Fruit fly (Drosophila melanogaster) whole organism, wandering third instar larva: ENCODE data around the gene Nup93-1.

ENCODE experiments used
- Abd-B ChIP-seq: fragments of >200 bp; optimal IDR thresholded peaks from 2 replicates; lab custom pipeline; 2017; ENCODE audit warnings: missing biosample characterization, missing genetic modification characterization
- CrebA ChIP-seq: fragments of 200-800 bp; sonication (Bioruptor generic); optimal IDR thresholded peaks from 2 replicates; lab custom pipeline; 2016; ENCODE audit warnings: missing biosample characterization, mild to moderate bottlenecking, missing genetic modification characterization, borderline replicate concordance
- Dfd ChIP-seq: fragments of >200 bp; optimal IDR thresholded peaks from 2 replicates; lab custom pipeline; 2017; ENCODE audit warnings: missing biosample characterization, missing genetic modification characterization
- Hr83 ChIP-seq: fragments of 200-300 bp; sonication (Bioruptor generic); optimal IDR thresholded peaks from 2 replicates; lab custom pipeline; 2016; ENCODE audit warnings: missing biosample characterization, mild to moderate bottlenecking, missing genetic modification characterization, moderate library complexity; ENCODE audit not compliant: poor library complexity, severe bottlenecking
- Jra ChIP-seq: sonication (Bioruptor generic); optimal IDR thresholded peaks from 2 replicates; lab custom pipeline; 2016; ENCODE audit warnings: missing biosample characterization, missing genetic modification characterization
- Mio ChIP-seq: sonication (Bioruptor generic); optimal IDR thresholded peaks from 2 replicates; lab custom pipeline; 2016; ENCODE audit warnings: missing biosample characterization, missing genetic modification characterization
- Myc ChIP-seq: fragments of >200 bp; optimal IDR thresholded peaks from 2 replicates; lab custom pipeline; 2017
- dl ChIP-seq, 2 experiments: fragments of 175-275, 200-275 bp in 1 of 2; fragments of 200-275 bp in 1 of 2; sonication (Bioruptor generic); optimal IDR thresholded peaks; lab custom pipeline; 2018; ENCODE audit warnings: mild to moderate bottlenecking in 2 of 2, missing biosample characterization in 2 of 2, missing genetic modification characterization in 2 of 2, moderate library complexity in 2 of 2; ENCODE audit not compliant: partially characterized antibody in 2 of 2, insufficient read depth in 1 of 2
- foxo ChIP-seq, 2 experiments: fragments of 200-800 bp; sonication (Bioruptor generic); optimal IDR thresholded peaks; 2 replicates in 1 of 2; 3 replicates in 1 of 2; lab custom pipeline; 2016 to 2017; ENCODE audit warnings: missing biosample characterization in 2 of 2, missing genetic modification characterization in 2 of 2
- fru ChIP-seq: fragments of 200-800 bp; sonication (Bioruptor generic); optimal IDR thresholded peaks from 3 replicates; lab custom pipeline; 2016; ENCODE audit warnings: missing biosample characterization, mild to moderate bottlenecking, missing genetic modification characterization
- h ChIP-seq: fragments of 200-800 bp; sonication (Bioruptor generic); optimal IDR thresholded peaks from 3 replicates; lab custom pipeline; 2016; ENCODE audit warnings: missing biosample characterization, mild to moderate bottlenecking, missing genetic modification characterization
- lola ChIP-seq: fragments of >200 bp; optimal IDR thresholded peaks from 2 replicates; lab custom pipeline; 2017; ENCODE audit warnings: missing biosample characterization, missing genetic modification characterization
- psq ChIP-seq: fragments of 200-800 bp; sonication (Bioruptor generic); optimal IDR thresholded peaks from 3 replicates; lab custom pipeline; 2017; ENCODE audit warnings: missing biosample characterization, mild to moderate bottlenecking, missing genetic modification characterization, moderate library complexity
- usp ChIP-seq: fragments of >200 bp; optimal IDR thresholded peaks from 2 replicates; lab custom pipeline; 2017; ENCODE audit warnings: missing biosample characterization, missing genetic modification characterization

DNA sequence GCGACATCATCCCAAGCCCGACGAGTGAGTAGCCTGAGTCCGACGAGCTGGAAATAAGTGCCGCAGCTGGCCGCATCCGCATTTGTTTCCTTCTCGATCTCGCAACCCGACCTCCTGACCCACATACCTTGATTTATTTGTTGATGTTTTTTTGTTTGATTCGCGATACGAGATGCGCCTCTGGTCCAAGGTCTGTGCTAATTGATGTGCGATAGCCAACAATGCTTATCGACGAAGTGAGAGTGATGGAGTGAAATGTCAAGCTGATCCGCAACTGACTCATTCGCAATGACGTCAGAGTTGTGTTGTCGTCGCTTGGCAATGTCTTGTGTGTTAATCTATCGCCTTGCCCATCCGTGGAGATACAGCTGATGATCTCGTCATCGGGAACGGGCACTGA, 18.2 kb upstream of the Nup93-1 start:
- no peak for TF ChIP-seq CrebA (GFP tag; lab: Kevin White, UChicago)
- no peak for TF ChIP-seq fru
- TF ChIP-seq Abd-B (GFP tag; lab: Kevin White, UChicago), result no peak
- no peak for TF ChIP-seq Dfd (GFP tag; lab: Kevin White, UChicago)
- TF ChIP-seq Mio (GFP tag; lab: Kevin White, UChicago), result no peak
- TF ChIP-seq h (GFP tag; lab: Kevin White, UChicago), result no peak
- TF ChIP-seq foxo (GFP tag; optimal IDR thresholded peaks at IDR 0.05; lab: Kevin White, UChicago), result no peak
- TF ChIP-seq dl (GFP tag; optimal IDR thresholded peaks at IDR 0.05; lab: Kevin White, UChicago; ENCODE audit: insufficient read depth in 1 of 2, partially characterized antibody in 2 of 2), result no peak
- no peak for TF ChIP-seq Myc (lab: Kevin White, UChicago)
- no peak for TF ChIP-seq usp
- TF ChIP-seq Hr83 (GFP tag; lab: Kevin White, UChicago), result no peak
- no peak for TF ChIP-seq psq
- TF ChIP-seq lola (GFP tag; lab: Kevin White, UChicago), result no peak
- TF ChIP-seq Jra, result no peak
